Fruit fly (Drosophila melanogaster): ENCODE results near the gene CG5280.
A peak's percentile ranks its signal among the peaks of the same experiment; 100 is the strongest.

CG5280 gene

dm6 chr3L:9033999-9034626 lies 44.1 kb upstream of the CG5280 start (continued):
- TF ChIP-seq Dp (GFP tag; optimal IDR thresholded peaks at IDR 0.05): no peak
- TF ChIP-seq Taf1 (GFP tag; IDR thresholded peaks at IDR 0.05): no peak
- peak; percentile 11 for TF ChIP-seq chn (GFP tag; optimal IDR thresholded peaks at IDR 0.05)
- peak; percentile 43; the same call in 1 of the 3 replicates for TF ChIP-seq jigr1 (GFP tag; IDR thresholded peaks at IDR 0.05)
- no peak for TF ChIP-seq sna (GFP tag; IDR thresholded peaks at IDR 0.05; ENCODE audit: partially characterized antibody)
- no peak for TF ChIP-seq cad (GFP tag; optimal IDR thresholded peaks at IDR 0.05)
- peak in 1 of 2 experiments; percentile 67 for TF ChIP-seq bsh (GFP tag; optimal IDR thresholded peaks at IDR 0.05)
- TF ChIP-seq CG30403 (GFP tag; optimal IDR thresholded peaks at IDR 0.05): no peak
- no peak; the same call in 1 of the 2 replicates for TF ChIP-seq klu (GFP tag; IDR thresholded peaks at IDR 0.05)
- TF ChIP-seq CG10654 (GFP tag; optimal IDR thresholded peaks at IDR 0.05): peak; percentile 61
- TF ChIP-seq Hmx (GFP tag; optimal IDR thresholded peaks at IDR 0.05): no peak
- TF ChIP-seq Hey (tag; optimal IDR thresholded peaks at IDR 0.05): no peak
- TF ChIP-seq CG11456 (GFP tag; IDR thresholded peaks at IDR 0.05): no peak
- peak; percentile 74 for TF ChIP-seq CG32772 (GFP tag; IDR thresholded peaks at IDR 0.05)
- peak; percentile 49; the same call in 1 of the 2 replicates for TF ChIP-seq Gsc (GFP tag; IDR thresholded peaks at IDR 0.05)

- TF ChIP-seq abd-A (tag; optimal IDR thresholded peaks at IDR 0.05) (no peak), CG10274 (GFP tag; optimal IDR thresholded peaks at IDR 0.05) (peak; percentile 74), D19A (tag; optimal IDR thresholded peaks at IDR 0.05) (peak; percentile 45), fd96Cb (tag; optimal IDR thresholded peaks at IDR 0.05) (peak; percentile 27), lola (GFP tag; optimal IDR thresholded peaks at IDR 0.05) (peak in 1 of 3 experiments; percentile 29), CG18262 (tag; optimal IDR thresholded peaks at IDR 0.05) (peak; percentile 56), lmd (GFP tag; IDR thresholded peaks at IDR 0.05) (peak; percentile 18; the same call in 1 of the 2 replicates), CG15601 (tag; optimal IDR thresholded peaks at IDR 0.05) (peak; percentile 34), croc (GFP tag; conservative IDR thresholded peaks at IDR 0.05) (peak; percentile 28; the same call in 1 of the 3 replicates), dmrt99B (tag; optimal IDR thresholded peaks at IDR 0.05) (peak; percentile 64), ase (GFP tag; IDR thresholded peaks at IDR 0.05) (no peak), CG16863 (GFP tag; optimal IDR thresholded peaks at IDR 0.05) (no peak), CG42726 (GFP tag; IDR thresholded peaks at IDR 0.05; ENCODE audit: partially characterized antibody) (no peak), org-1 (GFP tag; optimal IDR thresholded peaks at IDR 0.05) (no peak), Sox102F (GFP tag; optimal IDR thresholded peaks at IDR 0.05) (peak; percentile 38), Xrp1 (GFP tag; IDR thresholded peaks at IDR 0.05) (0 out of 2 replicates have a peak, but pooled peaks have one; percentile 24), CG4424 (GFP tag; optimal IDR thresholded peaks at IDR 0.05) (peak; percentile 6), dmrt11E (tag; optimal IDR thresholded peaks at IDR 0.05) (peak; percentile 28), gem (tag; optimal IDR thresholded peaks at IDR 0.05) (peak; percentile 60), CG13424 (tag; optimal IDR thresholded peaks at IDR 0.05) (peak; percentile 34), CG13287 (GFP tag; IDR thresholded peaks at IDR 0.05; ENCODE audit: partially characterized antibody) (no peak), CG8388 (GFP tag; optimal IDR thresholded peaks at IDR 0.05) (peak; percentile 10), Med (GFP tag) (peak; percentile 34), CG10147 (GFP tag; optimal IDR thresholded peaks at IDR 0.05) (no peak), Ptx1 (GFP tag; IDR thresholded peaks at IDR 0.05) (no peak), CG2712 (tag; optimal IDR thresholded peaks at IDR 0.05) (peak; percentile 50), tll (GFP tag; optimal IDR thresholded peaks at IDR 0.05) (no peak), CG7839 (tag; optimal IDR thresholded peaks at IDR 0.05) (peak; percentile 34), Abd-B (GFP tag; optimal IDR thresholded peaks at IDR 0.05) (peak; percentile 15), vfl (GFP tag; optimal IDR thresholded peaks at IDR 0.05) (no peak), MESR4 (GFP tag; optimal IDR thresholded peaks at IDR 0.05) (no peak), lbe (GFP tag; optimal IDR thresholded peaks at IDR 0.05) (peak; percentile 19), bsh (GFP tag; optimal IDR thresholded peaks at IDR 0.05) (peak in 1 of 2 experiments; percentile 53), ATbp (GFP tag; optimal IDR thresholded peaks at IDR 0.05) (peak; percentile 3)
Measured at dm6 chr3L:9033537-9033936, 43.5 kb upstream of the CG5280 start.
